Fruit fly (Drosophila melanogaster) whole organism, embryonic: Measurements from ENCODE around the gene edin.

Source experiments
- BEAF-32 ChIP-seq: fragments of 200-800 bp; sonication (Bioruptor generic); optimal IDR thresholded peaks from 3 replicates; lab custom pipeline; 2017; ENCODE audit warnings: missing biosample characterization, missing genetic modification characterization, mild to moderate bottlenecking, moderate library complexity, missing genetic modification reagents
- CG12299 ChIP-seq: fragments of 200-800 bp; sonication (Bioruptor generic); optimal IDR thresholded peaks from 2 replicates; lab custom pipeline; 2018; ENCODE audit warnings: missing biosample characterization, mild to moderate bottlenecking, missing genetic modification characterization
- CG15601 ChIP-seq: fragments of 200-800 bp; sonication (Bioruptor generic); optimal IDR thresholded peaks from 3 replicates; lab custom pipeline; 2019; ENCODE audit warnings: missing biosample characterization, mild to moderate bottlenecking, missing genetic modification characterization, moderate library complexity
- CG16813 ChIP-seq: fragments of 200-800 bp; sonication (Bioruptor generic); IDR thresholded peaks from 3 replicates; pipeline ENCODE4 v1.3.6; 2022; ENCODE audit warnings: missing biosample characterization, missing genetic modification characterization; ENCODE audit not compliant: partially characterized antibody
- CG3847 ChIP-seq: fragments of 200-800 bp; sonication (Bioruptor generic); IDR thresholded peaks from 2 replicates; pipeline ENCODE4 v1.3.6; 2022; ENCODE audit warnings: missing biosample characterization, missing genetic modification characterization
- Camta ChIP-seq: fragments of 200-800 bp; sonication (Bioruptor generic); optimal IDR thresholded peaks from 2 replicates; lab custom pipeline; 2016; ENCODE audit warnings: missing biosample characterization, missing genetic modification characterization
- Hr51 ChIP-seq, 2 experiments: fragments of 200-800 bp; sonication (Bioruptor generic); optimal IDR thresholded peaks; 2 replicates in 1 of 2; 3 replicates in 1 of 2; lab custom pipeline; 2016 to 2018; ENCODE audit warnings: missing biosample characterization in 2 of 2, missing genetic modification characterization in 2 of 2, mild to moderate bottlenecking in 1 of 2, moderate library complexity in 1 of 2
- TFAM ChIP-seq: fragments of 200-800 bp; sonication (Bioruptor generic); optimal IDR thresholded peaks from 2 replicates; lab custom pipeline; 2017; ENCODE audit warnings: missing biosample characterization, missing genetic modification characterization, inconsistent platforms
- ac ChIP-seq: fragments of 200-800 bp; sonication (Bioruptor generic); optimal IDR thresholded peaks from 3 replicates; lab custom pipeline; 2017; ENCODE audit warnings: missing biosample characterization, mild to moderate bottlenecking, missing genetic modification characterization
- p53 ChIP-seq: fragments of 200-800 bp; sonication (Bioruptor generic); optimal IDR thresholded peaks from 2 replicates; lab custom pipeline; 2016; ENCODE audit warnings: missing biosample characterization, missing genetic modification characterization
- repo ChIP-seq: fragments of 200-800 bp; sonication (Bioruptor generic); optimal IDR thresholded peaks from 2 replicates; lab custom pipeline; 2016; ENCODE audit warnings: missing biosample characterization, missing genetic modification characterization
- zen ChIP-seq: fragments of 200-800 bp; sonication (Bioruptor generic); optimal IDR thresholded peaks from 3 replicates; lab custom pipeline; 2018; ENCODE audit warnings: missing biosample characterization, mild to moderate bottlenecking, missing genetic modification characterization, moderate library complexity

DNA sequence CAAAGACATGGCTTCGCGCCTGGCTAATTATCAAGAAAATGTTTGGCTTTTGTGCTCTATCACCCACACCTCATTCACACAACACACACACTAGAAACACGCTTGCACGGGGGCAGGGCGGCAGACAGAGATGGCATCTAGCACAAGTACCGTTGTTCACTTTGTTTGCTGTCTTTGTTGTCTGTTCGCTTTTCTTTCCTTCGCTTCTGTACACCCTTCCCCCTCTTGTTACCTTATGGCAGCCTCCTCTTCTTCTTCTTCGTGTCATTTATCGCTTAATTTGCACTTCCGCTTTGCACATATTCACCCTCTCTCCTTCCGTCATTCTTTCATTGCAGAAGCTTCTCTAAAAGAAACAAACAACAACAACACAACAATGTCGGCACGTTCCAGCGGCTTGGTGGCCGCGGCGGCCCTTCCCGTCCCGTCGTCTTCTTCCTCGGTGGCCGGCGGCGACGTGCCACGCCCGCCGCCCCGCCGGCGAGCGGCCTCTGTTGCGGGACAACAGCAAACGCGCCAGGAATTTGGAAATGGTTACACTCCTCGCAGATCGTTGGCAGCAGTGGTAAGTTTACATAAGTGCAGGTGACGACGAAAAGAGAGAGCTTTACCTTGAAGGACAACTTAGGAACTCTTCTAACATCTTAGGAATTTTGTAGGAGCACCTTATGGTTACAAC is 35.9 kb downstream of the edin start:
- TF ChIP-seq p53 (GFP tag; lab: Kevin White, UChicago): no peak
- TF ChIP-seq repo (GFP tag; lab: Kevin White, UChicago): peak; percentile 4
- no peak for TF ChIP-seq CG12299 (tag; lab: Kevin White, UChicago)
- TF ChIP-seq Camta (GFP tag; lab: Kevin White, UChicago): no peak
- no peak for TF ChIP-seq CG16813 (GFP tag; lab: Robert Waterston, UW)
- TF ChIP-seq Hr51 (GFP tag; optimal IDR thresholded peaks at IDR 0.05; lab: Kevin White, UChicago): no peak
- TF ChIP-seq CG3847: no peak
- TF ChIP-seq BEAF-32 (GFP tag; lab: Kevin White, UChicago): no peak
- TF ChIP-seq CG15601 (tag; lab: Kevin White, UChicago): no peak
- no peak for TF ChIP-seq zen
- TF ChIP-seq ac (GFP tag; lab: Kevin White, UChicago): no peak
- TF ChIP-seq TFAM (GFP tag; lab: Kevin White, UChicago): no peak
